Fruit fly (Drosophila melanogaster) whole organism, larva: ENCODE measurements around the gene CG43446.

Experiments used
- noc ChIP-seq: fragments of 200-800 bp; sonication (Bioruptor generic); optimal IDR thresholded peaks from 3 replicates; lab custom pipeline; 2019; ENCODE audit warnings: missing biosample characterization, mild to moderate bottlenecking, missing genetic modification characterization, moderate library complexity

CG43446 gene

DNA sequence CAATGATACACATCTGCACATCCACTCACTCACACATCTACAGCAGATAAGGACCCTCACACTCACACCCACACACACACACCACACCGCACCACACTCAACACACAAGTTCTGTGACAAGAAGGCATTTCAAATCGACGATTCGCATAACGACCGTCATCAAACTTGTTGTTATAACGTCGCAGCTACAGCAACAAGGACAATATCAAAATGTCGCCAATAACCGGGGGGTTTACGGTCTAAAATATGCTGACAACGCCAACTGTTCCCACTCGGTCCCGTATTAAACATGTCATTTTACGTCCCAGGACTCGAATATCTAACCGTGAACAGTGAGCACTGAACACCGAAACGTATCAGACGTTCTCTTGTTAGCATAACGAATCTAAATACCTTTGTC is 2.8 kb downstream of the CG43446 start:
- no peak for TF ChIP-seq noc (tag; lab: Kevin White, UChicago)

DNA sequence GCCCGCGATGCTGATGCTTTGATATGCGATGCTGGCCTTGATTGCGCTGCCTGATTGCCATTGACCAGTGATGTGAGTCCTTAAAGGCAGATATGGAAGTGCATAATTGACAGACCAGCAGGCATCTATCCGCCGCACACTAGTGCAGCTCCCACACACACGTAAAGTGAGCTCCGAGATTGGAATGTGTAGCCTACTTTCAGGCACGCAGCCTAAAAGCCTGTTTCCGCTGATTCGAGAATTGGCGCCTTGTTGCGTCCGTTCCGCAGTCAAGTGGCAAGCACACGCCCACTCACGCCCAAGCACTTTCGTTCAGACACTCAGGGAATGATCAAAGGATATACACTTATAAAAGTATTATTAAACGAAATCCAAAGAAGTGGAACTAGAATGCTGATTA is 3.6 kb downstream of the CG43446 start:
- TF ChIP-seq noc (tag; lab: Kevin White, UChicago) = no peak

DNA sequence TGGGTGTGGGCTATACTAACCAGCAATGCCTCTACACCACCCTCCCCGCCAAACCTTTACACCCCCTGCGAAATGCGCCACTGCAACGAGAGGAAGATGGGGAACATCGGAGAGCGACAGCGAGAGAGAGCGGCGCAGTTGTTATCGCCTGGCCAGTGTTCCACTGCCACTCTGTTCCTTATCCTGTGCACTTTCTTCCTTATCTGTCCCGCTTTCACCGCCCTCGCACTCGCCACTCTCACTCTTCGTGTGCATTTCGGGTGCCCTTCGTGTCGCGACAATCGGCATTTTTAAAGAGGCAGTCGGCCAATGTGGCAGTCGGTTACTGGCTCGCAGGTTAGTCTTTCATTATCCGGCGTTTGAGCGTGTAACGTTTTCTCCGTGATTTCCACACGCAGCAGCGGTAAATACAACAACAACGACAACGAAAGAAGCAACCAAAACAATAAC is 9.9 kb downstream of the CG43446 start, which contains the start of gene Calx:
Calx (plus strand) TSS at position 338 of the 450 bp plus-strand sequence.
- TF ChIP-seq noc (tag; lab: Kevin White, UChicago) = no peak

DNA sequence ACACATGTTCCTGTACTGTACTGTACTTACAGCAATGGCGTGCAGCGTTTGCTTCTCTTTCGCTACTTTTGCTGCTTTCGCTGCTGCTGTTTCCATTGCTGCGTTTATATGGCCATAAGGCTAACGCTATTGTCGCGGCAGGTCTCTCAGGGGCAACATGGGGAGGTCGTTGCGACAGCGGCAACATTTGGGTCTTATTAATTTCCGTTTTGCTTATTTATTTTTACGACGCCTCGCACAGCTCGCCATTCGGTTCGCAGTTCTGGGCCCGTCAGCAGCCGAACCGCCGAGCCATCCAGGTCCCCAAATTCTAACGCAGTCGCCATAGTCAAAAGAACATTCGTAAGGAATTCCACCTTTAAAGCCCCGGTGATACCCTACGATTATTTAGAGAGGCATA is 11.1 kb downstream of the CG43446 start:
- TF ChIP-seq noc (tag; lab: Kevin White, UChicago) = no peak

DNA sequence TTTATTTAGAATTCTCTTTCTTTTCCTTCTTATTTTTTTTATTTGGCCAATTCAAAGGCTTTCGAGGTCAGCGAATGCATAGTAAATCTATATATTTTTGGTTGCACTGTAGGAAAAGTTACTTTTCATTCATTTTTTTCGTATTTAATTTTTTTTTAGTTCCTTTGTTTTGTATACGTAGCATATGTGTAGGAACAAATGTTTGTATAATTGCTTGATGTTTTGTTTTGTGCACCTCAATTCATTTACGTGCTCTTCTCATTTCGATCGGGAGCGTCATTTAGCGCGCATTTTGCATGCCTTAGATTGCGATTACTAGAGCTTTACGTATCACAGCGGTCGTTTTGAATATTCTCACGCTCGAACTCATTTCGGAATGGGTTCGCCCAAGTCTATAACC is 24.8 kb downstream of the CG43446 start:
- TF ChIP-seq noc (tag; lab: Kevin White, UChicago) = no peak

DNA sequence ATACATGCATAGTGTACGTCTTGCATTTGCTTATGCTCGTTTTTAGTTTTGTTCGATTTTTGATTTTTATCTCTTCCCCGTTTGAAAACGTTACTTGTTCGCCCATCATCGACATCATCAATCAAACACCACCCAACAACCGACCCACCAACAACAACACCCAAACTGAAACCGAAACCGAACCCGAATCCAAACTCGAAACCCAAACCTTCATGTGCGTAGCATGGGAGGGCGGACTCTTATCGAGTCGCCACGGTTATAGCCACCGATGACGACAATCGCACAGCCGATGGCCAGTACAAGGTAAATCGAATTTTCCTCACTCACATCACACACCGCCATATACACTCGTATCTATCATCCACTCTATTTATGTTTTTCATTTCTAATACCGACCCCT is 25.7 kb downstream of the CG43446 start:
- no peak for TF ChIP-seq noc (tag; lab: Kevin White, UChicago)

DNA sequence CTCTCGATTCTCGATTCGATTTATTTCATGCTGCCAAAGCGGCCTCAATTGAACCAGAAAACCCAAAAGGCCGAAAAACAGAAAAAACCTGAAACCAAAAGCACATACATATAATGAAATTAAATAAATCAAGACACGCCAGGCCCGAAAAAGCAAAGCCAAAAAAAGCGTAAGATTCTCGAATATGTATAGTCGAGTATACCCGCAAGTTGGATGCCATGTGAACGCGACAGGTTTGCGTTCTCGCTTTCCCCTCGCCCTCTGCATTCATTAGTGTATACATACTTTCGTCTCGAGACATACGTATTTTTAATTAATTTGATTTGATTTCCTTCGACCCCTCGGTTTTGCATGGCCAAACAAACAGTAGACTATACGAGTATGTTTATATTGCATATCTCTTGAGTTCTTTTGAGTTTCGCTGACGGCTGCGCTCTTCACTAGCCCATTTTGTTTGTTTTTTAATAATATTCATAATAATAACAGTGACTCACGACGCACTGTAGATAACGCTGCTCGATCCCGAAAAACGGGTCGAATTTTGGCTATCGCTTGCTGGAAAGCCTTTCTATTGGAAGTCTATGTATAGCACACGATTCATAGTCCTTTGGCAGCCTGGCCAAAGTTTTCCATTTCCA is 26.7 kb downstream of the CG43446 start:
- peak; percentile 29 for TF ChIP-seq noc (tag; lab: Kevin White, UChicago)

DNA sequence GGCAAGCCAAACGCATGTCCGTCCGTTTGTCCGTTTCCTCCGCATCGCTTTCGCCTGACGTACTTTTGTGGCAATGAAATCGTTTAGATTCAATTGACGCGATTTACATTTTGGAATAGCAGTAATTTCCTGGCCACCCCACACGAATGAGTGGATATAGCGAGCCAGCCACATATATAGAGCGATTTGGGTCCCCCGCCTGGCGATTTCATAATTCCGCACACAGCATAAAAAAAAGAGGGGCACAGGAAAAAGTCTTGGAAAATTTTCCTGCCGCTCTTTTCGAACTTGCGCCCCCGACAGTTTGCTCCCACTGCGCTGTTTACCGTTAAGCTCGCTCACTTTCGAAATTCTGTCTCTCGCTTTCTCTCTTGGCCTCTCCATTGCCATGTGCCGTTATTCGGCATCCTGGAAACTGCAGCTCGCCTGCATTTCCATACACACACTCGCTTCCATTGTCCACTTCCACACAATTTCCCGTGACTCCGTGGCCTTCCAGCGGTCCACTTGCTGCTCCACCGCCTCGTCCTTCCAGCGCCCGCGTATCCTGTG is 29.1 kb downstream of the CG43446 start:
- no peak for TF ChIP-seq noc (tag; lab: Kevin White, UChicago)

DNA sequence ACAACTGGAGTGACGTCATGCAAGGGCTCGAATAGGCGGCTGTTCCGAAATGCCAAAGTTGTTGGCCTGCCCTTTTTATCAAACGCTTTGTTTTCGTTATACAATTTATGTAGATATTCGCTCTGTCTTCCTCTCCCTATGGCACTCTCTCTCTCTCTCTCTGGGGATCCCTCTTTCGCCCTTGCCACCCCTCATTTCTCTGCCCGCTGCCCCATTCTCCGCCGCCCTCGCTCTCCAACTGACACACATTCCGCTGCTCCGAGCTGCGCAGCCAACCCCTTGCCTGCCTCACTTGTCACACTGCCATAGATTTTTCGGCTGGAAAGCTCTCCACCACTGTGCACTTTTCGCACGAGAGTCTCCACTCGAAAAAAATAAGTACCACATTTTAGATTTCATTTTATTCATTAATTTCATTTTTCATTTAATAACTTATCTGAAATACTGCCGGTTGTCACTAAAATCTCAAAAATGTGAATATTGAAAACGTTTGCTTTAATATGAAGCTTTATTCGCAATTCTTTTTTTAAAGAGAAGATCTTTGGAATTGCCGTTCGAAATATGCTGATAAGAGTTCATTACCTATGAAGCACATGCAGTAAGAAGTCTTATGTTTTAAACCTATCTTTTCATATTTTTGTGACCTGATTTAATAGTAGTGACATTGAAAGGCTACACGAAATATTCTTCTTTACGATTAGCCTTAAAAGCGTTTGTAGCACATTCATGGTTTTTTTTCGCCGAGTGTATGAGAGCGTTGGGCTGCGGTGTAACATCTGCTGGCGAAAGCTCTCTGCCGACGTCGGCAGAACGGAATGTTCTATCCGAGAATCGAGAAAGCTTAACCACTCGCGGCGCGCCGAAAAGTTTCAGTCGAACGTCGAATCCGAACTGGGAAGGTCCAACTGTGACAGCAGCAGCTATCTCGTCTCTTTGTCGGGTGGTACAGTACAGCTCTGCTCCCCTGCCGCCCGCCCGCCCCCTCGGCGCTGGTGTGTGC is 30.6 kb downstream of the CG43446 start:
- TF ChIP-seq noc (tag; lab: Kevin White, UChicago) = peak; percentile 95

DNA sequence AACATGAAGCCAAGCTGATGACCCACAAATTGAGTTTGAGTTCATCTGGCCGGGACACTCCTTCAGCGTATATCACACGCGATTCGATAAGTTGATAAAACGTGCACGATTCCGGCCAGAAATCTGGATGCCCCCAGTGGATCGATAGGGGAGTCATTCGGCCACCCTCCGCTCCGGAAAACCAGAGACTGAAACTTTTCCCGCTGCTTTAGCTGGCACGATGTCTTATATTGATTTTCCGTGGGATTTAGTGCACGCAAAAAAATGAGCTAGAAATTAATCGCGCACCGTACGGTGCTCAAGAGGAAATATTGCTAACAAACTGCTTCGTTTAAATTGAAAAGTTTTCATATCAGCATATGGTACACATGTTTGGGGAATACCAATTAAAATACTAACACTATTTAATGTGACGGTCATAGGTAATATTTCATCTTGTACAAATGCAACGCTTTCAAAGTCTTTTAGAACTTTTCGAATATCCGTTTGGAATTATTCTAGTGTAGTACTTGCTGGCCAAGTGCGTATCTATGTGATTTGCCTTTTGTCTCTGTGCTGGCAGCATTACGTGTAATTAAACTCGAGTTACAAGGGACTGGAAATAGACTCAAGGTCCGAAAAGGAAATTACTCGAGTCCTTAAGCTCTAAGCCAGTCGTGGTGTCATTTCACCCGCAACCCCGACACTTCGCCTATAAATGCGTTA is 31.7 kb downstream of the CG43446 start:
- TF ChIP-seq noc (tag; lab: Kevin White, UChicago) = no peak

DNA sequence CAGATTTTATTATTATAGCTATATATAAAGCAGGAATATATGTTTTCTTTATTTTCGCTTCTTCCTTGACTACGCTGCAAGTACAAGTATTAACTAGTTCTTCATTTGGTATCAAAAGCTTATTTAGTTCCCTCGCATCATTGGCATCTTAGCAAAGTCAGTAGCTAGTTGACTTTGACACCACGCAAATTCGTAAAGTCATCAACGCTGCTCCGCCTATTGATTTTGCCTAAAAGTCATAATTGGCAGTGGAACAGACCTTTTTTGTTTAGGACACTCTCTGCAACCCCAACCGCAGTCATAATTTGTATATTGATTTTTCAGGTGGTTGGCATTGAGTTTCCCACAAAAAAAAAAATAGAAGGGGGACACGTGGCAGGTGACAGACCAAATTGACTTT is 32.6 kb downstream of the CG43446 start:
- no peak for TF ChIP-seq noc (tag; lab: Kevin White, UChicago)

DNA sequence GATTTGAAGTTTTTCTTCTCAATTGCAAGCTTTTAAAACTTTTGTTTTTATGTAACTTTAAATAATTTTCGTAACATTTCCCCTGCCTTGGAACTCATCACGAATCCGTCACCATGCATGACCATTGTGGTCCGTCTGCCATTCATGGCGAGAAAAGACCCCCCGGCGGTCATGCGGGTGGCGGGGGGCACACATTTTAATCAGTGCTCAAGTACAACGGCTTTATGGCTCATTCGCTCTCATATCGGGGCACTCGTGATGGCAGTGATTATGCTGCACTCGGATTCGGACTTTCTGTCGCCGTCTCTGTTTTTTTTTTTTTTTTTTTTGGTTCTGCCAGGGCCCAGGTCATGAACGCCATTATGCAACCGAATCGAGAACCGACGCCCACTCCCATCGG is 33.2 kb downstream of the CG43446 start:
- no peak for TF ChIP-seq noc (tag; lab: Kevin White, UChicago)

DNA sequence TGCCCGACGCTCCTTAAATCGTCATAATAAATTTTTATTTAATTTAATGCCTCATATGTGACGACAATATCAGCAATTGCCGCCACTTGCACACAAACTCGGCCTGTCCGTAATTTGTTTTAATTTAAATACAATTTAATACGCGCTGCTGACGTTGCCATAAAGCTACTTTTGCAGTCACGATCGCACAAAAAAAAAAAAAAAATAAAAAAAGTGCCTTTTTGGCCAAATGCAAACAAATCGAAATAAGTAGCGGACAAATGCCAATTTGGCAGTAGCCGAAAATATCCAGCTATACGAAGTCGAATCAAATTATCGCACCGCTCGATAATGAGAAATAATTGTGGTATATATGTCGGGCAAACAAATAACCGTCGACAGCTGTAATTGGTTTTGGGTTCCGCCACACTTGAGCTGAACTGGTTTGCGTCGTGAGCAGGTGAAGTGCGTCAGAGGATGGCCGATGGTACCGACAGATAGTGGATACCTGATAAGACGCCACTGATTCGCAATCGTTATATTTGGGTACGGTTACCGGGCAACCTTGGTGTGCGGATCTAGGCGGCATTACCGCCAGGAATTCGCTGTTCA is 35.2 kb downstream of the CG43446 start:
- TF ChIP-seq noc (tag; lab: Kevin White, UChicago) = no peak

DNA sequence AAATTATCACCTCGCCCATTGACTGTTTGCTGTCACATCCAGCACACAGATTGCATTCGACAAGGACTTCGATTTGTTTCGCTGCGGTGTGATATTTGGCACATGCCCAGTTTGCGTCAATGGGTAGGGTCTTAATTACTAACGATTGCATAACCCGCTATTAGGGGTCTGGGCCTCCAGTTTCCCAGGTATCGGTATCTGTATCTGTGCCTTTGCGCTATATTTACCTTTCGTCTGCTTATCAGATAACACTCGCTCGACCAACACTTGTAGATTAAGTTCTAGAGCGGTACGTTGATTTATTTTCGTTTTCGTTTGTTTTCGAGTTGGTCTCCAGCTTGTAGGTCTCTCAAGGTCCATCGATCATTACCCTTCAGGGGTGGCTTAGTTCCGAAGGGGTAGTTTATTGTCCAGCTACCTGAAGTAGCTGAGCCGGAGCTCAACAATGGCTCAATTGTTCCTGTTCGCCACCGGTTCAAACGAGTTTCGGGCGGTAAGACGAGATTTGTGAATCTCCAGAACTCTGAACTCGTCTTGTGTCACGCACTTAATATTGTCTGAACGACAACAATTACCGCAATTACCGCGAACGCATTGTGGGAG is 36.3 kb downstream of the CG43446 start:
- TF ChIP-seq noc (tag; lab: Kevin White, UChicago) = no peak

DNA sequence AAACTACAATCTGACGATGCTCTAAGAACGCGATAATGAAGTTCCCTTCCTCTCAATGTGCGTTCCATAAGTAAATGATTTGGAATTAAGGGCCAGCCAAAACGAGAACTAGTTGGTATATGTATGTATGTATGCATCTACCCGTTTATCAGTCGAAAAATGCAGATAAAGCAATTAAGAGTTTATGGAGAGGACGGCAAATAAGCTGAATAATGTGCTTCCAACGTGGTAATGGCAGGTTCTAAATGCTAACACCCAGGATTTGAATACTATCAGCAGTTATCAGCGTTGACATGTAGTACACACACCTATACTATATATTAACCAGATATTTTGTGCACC is 37.1 kb downstream of the CG43446 start:
- TF ChIP-seq noc (tag; lab: Kevin White, UChicago) = no peak
